Worm (Caenorhabditis elegans): ENCODE measurements around the gene F56C3.10.
"Not testable (repeated sequence)": the region's sequence is repeated elsewhere in the genome, so short reads cannot be mapped to it uniquely, and the experiment has no call there.

DNA sequence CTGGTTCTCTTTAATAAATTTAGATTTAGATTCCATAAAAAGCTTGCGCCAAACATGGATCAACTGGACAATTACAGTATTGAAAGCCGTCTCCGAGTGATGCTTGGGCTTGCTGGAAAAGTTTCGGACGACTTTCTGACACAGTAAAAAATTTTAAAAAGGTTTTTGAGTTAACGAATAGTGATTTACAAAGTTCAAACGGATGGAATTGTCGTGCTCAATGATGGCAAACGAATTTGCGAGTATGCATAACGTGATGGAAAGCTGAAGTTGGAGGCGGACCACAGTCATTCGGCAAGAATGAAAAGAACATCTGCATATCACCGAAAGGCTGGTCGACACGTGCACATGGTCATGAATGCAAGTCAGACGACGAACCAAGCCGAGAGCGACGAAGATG lies 22.5 kb upstream of the F56C3.10 start, which contains the start of gene ZK402.1:
- TF ChIP-seq duxl-1 (tag; optimal IDR thresholded peaks at IDR 0.05; ENCODE audit: poor library complexity); nhr-28 (tag; optimal IDR thresholded peaks at IDR 0.05); aly-2 (tag; optimal IDR thresholded peaks at IDR 0.05); F10B5.3 (tag; optimal IDR thresholded peaks at IDR 0.05); pha-4 (GFP tag; IDR thresholded peaks at IDR 0.05); pha-4 (tag; optimal IDR thresholded peaks at IDR 0.05); ces-1 (GFP tag; optimal IDR thresholded peaks at IDR 0.05); snpc-4 (tag; optimal IDR thresholded peaks at IDR 0.05); lin-13 (GFP tag; optimal IDR thresholded peaks at IDR 0.05); fkh-10 (GFP tag; optimal IDR thresholded peaks at IDR 0.05); F37D6.2 (tag; optimal IDR thresholded peaks at IDR 0.05); D1046.2 (GFP tag; IDR thresholded peaks at IDR 0.05); R02D3.7 (tag; optimal IDR thresholded peaks at IDR 0.05); lin-15B (tag; optimal IDR thresholded peaks at IDR 0.05): not testable (repeated sequence)

Data from whole organism, L4 larva.